Worm (Caenorhabditis elegans) whole organism, L3 larva: Measurements from ENCODE around the gene F55C12.4.

Source experiments
- ceh-82 ChIP-seq: fragments of 150-350 bp; optimal IDR thresholded peaks from 2 replicates; lab custom pipeline; 2014; ENCODE audit warnings: missing biosample characterization, missing genetic modification characterization
- elt-3 ChIP-seq, 3 experiments: fragments of 150-350 bp in 1 of 3; sonication (generic microtip) in 2 of 3; optimal IDR thresholded peaks; 2 replicates in 2 of 3; 4 replicates in 1 of 3; lab custom pipeline; 2014 to 2017; ENCODE audit warnings: missing biosample characterization in 3 of 3, missing genetic modification characterization in 3 of 3
- fos-1 ChIP-seq: fragments of 150-350 bp; optimal IDR thresholded peaks from 2 replicates; lab custom pipeline; 2014; ENCODE audit warnings: missing biosample characterization, missing genetic modification characterization
- nhr-12 ChIP-seq: fragments of 150-350 bp; optimal IDR thresholded peaks from 2 replicates; lab custom pipeline; 2014; ENCODE audit warnings: missing biosample characterization, missing genetic modification characterization
- pha-4 ChIP-seq: fragments of 150-350 bp; optimal IDR thresholded peaks from 2 replicates; lab custom pipeline; 2014; ENCODE audit warnings: missing biosample characterization, missing genetic modification reagents, missing genetic modification characterization
- ztf-11 ChIP-seq: fragments of 150-350 bp; optimal IDR thresholded peaks from 2 replicates; lab custom pipeline; 2014; ENCODE audit warnings: missing biosample characterization, missing genetic modification characterization

ce11 chrII:5880677-5881076 lies 22.5 kb upstream of the F55C12.4 start:
- TF ChIP-seq fos-1 (tag; lab: Kevin White, UChicago) (no peak), pha-4 (tag; lab: Kevin White, UChicago) (no peak), elt-3 (tag; optimal IDR thresholded peaks at IDR 0.05; lab: Kevin White, UChicago) (no peak), nhr-12 (tag; lab: Kevin White, UChicago) (no peak), ceh-82 (no peak), ztf-11 (tag; lab: Kevin White, UChicago) (no peak)
